Fruit fly (Drosophila melanogaster) whole organism, embryonic: ENCODE results near the gene sa.
A peak's percentile ranks its signal among the peaks of the same experiment; 100 is the strongest.

ENCODE experiments used
- BEAF-32 ChIP-seq: fragments of 200-800 bp; sonication (Bioruptor generic); optimal IDR thresholded peaks from 3 replicates; lab custom pipeline; 2017; ENCODE audit warnings: missing biosample characterization, missing genetic modification characterization, mild to moderate bottlenecking, moderate library complexity, missing genetic modification reagents
- CG1024 ChIP-seq: fragments of 200-800 bp; sonication (Bioruptor generic); IDR thresholded peaks from 2 replicates; pipeline ENCODE4 v1.3.6; 2022; ENCODE audit warnings: missing biosample characterization, missing genetic modification characterization
- CG10431 ChIP-seq: fragments of 200-800 bp; sonication (Bioruptor generic); optimal IDR thresholded peaks from 3 replicates; lab custom pipeline; 2018; ENCODE audit warnings: missing biosample characterization, mild to moderate bottlenecking, missing genetic modification characterization
- CG11085 ChIP-seq: fragments of 200-800 bp; sonication (Bioruptor generic); IDR thresholded peaks from 2 replicates; pipeline ENCODE4 v1.3.6; 2022; ENCODE audit warnings: missing biosample characterization, missing genetic modification characterization
- CG14710 ChIP-seq: fragments of 200-800 bp; sonication (Bioruptor generic); optimal IDR thresholded peaks from 3 replicates; lab custom pipeline; 2019; ENCODE audit warnings: missing biosample characterization, mild to moderate bottlenecking, missing genetic modification characterization, moderate library complexity
- CG15514 ChIP-seq: fragments of 200-800 bp; sonication (Bioruptor generic); optimal IDR thresholded peaks from 3 replicates; lab custom pipeline; 2017; ENCODE audit warnings: missing biosample characterization, missing genetic modification characterization, mild to moderate bottlenecking, moderate library complexity, missing genetic modification reagents
- CG15696 ChIP-seq: fragments of 200-800 bp; sonication (Bioruptor generic); optimal IDR thresholded peaks from 2 replicates; lab custom pipeline; 2019; ENCODE audit warnings: missing biosample characterization, mild to moderate bottlenecking, missing genetic modification characterization, moderate library complexity
- CG1603 ChIP-seq: fragments of 200-800 bp; sonication (Bioruptor generic); optimal IDR thresholded peaks from 2 replicates; lab custom pipeline; 2019; ENCODE audit warnings: missing biosample characterization, mild to moderate bottlenecking, missing genetic modification characterization, moderate library complexity
- CG17186 ChIP-seq: fragments of 200-800 bp; sonication (Bioruptor generic); optimal IDR thresholded peaks from 3 replicates; lab custom pipeline; 2017; ENCODE audit warnings: missing biosample characterization, missing genetic modification reagents, missing genetic modification characterization
- CG17385 ChIP-seq: fragments of 200-800 bp; sonication (Bioruptor generic); optimal IDR thresholded peaks from 3 replicates; lab custom pipeline; 2018; ENCODE audit warnings: missing biosample characterization, mild to moderate bottlenecking, missing genetic modification characterization
- CG17612 ChIP-seq: fragments of 200-800 bp; sonication (Bioruptor generic); IDR thresholded peaks from 2 replicates; pipeline ENCODE4 v1.3.6; 2022; ENCODE audit warnings: missing biosample characterization, missing genetic modification characterization
- CG17912 ChIP-seq: fragments of 200-800 bp; sonication (Bioruptor generic); optimal IDR thresholded peaks from 2 replicates; lab custom pipeline; 2018; ENCODE audit warnings: missing biosample characterization, mild to moderate bottlenecking, missing genetic modification characterization
- CG2129 ChIP-seq: fragments of 200-800 bp; sonication (Bioruptor generic); IDR thresholded peaks from 2 replicates; pipeline ENCODE4 v1.3.6; 2022; ENCODE audit warnings: missing biosample characterization, missing genetic modification characterization; ENCODE audit not compliant: partially characterized antibody
- CG31365 ChIP-seq: fragments of 200-800 bp; sonication (Bioruptor generic); optimal IDR thresholded peaks from 2 replicates; lab custom pipeline; 2018; ENCODE audit warnings: missing biosample characterization, mild to moderate bottlenecking, missing genetic modification characterization
- CG32767 ChIP-seq: fragments of 200-800 bp; sonication (Bioruptor generic); IDR thresholded peaks from 2 replicates; pipeline ENCODE4 v1.3.6; 2022; ENCODE audit warnings: missing biosample characterization, missing genetic modification characterization
- CG33213 ChIP-seq: fragments of 200-800 bp; sonication (Bioruptor generic); optimal IDR thresholded peaks from 3 replicates; lab custom pipeline; 2016; ENCODE audit warnings: missing biosample characterization, missing genetic modification characterization
- CG34376 ChIP-seq: fragments of 200-800 bp; sonication (Bioruptor generic); optimal IDR thresholded peaks from 2 replicates; lab custom pipeline; 2018; ENCODE audit warnings: missing biosample characterization, mild to moderate bottlenecking, missing genetic modification characterization
- CG4617 ChIP-seq: fragments of 200-800 bp; sonication (Bioruptor generic); optimal IDR thresholded peaks from 3 replicates; lab custom pipeline; 2016; ENCODE audit warnings: missing biosample characterization, missing genetic modification characterization, borderline replicate concordance
- CG4707 ChIP-seq: fragments of 200-800 bp; sonication (Bioruptor generic); optimal IDR thresholded peaks from 2 replicates; lab custom pipeline; 2018; ENCODE audit warnings: missing biosample characterization, mild to moderate bottlenecking, missing genetic modification characterization, moderate library complexity
- CG5245 ChIP-seq: fragments of 200-800 bp; sonication (Bioruptor generic); optimal IDR thresholded peaks from 3 replicates; lab custom pipeline; 2016; ENCODE audit warnings: missing biosample characterization, missing genetic modification characterization
- CG6791 ChIP-seq: fragments of 200-800 bp; sonication (Bioruptor generic); IDR thresholded peaks from 3 replicates; pipeline ENCODE4 v1.3.6; 2022; ENCODE audit warnings: missing biosample characterization, missing genetic modification characterization; ENCODE audit not compliant: partially characterized antibody
- CG7745 ChIP-seq: fragments of 200-800 bp; sonication (Bioruptor generic); optimal IDR thresholded peaks from 2 replicates; lab custom pipeline; 2018; ENCODE audit warnings: missing biosample characterization, mild to moderate bottlenecking, missing genetic modification characterization, moderate library complexity
- Doc3 ChIP-seq: fragments of 200-800 bp; sonication (Bioruptor generic); IDR thresholded peaks from 3 replicates; pipeline ENCODE4 v1.3.6; 2022; ENCODE audit warnings: missing biosample characterization, missing genetic modification characterization; ENCODE audit not compliant: partially characterized antibody
- Drgx ChIP-seq: fragments of 200-800 bp; sonication (Bioruptor generic); IDR thresholded peaks from 2 replicates; pipeline ENCODE4 v1.3.6; 2022; ENCODE audit warnings: missing biosample characterization, missing genetic modification characterization
- Elba2 ChIP-seq: fragments of 200-800 bp; sonication (Bioruptor generic); optimal IDR thresholded peaks from 3 replicates; lab custom pipeline; 2016; ENCODE audit warnings: missing biosample characterization, missing genetic modification characterization
- Max ChIP-seq: fragments of 200-800 bp; sonication (Bioruptor generic); optimal IDR thresholded peaks from 2 replicates; lab custom pipeline; 2016; ENCODE audit warnings: missing biosample characterization, mild to moderate bottlenecking, missing genetic modification characterization
- Med ChIP-seq: fragments of 200-800 bp; sonication (Bioruptor generic); peaks from one replicate; lab custom pipeline; 2016; ENCODE audit warnings: missing biosample characterization, missing genetic modification characterization, mild to moderate bottlenecking, inconsistent platforms, moderate library complexity
- Scr ChIP-seq: fragments of 200-800 bp; sonication (Bioruptor generic); IDR thresholded peaks from 2 replicates; pipeline ENCODE4 v1.3.6; 2022; ENCODE audit warnings: missing biosample characterization, missing genetic modification characterization; ENCODE audit not compliant: partially characterized antibody
- YL-1 ChIP-seq: fragments of 200-800 bp; sonication (Bioruptor generic); optimal IDR thresholded peaks from 3 replicates; lab custom pipeline; 2017; ENCODE audit warnings: missing biosample characterization, mild to moderate bottlenecking, missing genetic modification characterization
- ac ChIP-seq: fragments of 200-800 bp; sonication (Bioruptor generic); optimal IDR thresholded peaks from 3 replicates; lab custom pipeline; 2017; ENCODE audit warnings: missing biosample characterization, mild to moderate bottlenecking, missing genetic modification characterization
- ap ChIP-seq: fragments of 200-800 bp; sonication (Bioruptor generic); IDR thresholded peaks from 2 replicates; pipeline ENCODE4 v1.3.6; 2022; ENCODE audit warnings: missing biosample characterization, missing genetic modification characterization
- caup ChIP-seq: fragments of 200-800 bp; sonication (Bioruptor generic); optimal IDR thresholded peaks from 3 replicates; lab custom pipeline; 2017; ENCODE audit warnings: missing biosample characterization, mild to moderate bottlenecking, missing genetic modification characterization, moderate library complexity; ENCODE audit not compliant: severe bottlenecking
- chif ChIP-seq, 2 experiments: fragments of 200-800 bp; sonication (Bioruptor generic); optimal IDR thresholded peaks; 3 replicates each; lab custom pipeline; 2016; ENCODE audit warnings: missing biosample characterization in 2 of 2, missing genetic modification characterization in 2 of 2
- crc ChIP-seq: fragments of 200-800 bp; sonication (Bioruptor generic); optimal IDR thresholded peaks from 2 replicates; lab custom pipeline; 2016; ENCODE audit warnings: missing biosample characterization, missing genetic modification characterization
- dimm ChIP-seq: fragments of 200-800 bp; sonication (Bioruptor generic); IDR thresholded peaks from 2 replicates; pipeline ENCODE4 v1.3.6; 2022; ENCODE audit warnings: missing biosample characterization, missing genetic modification characterization
- dm ChIP-seq: fragments of 200-800 bp; sonication (Bioruptor generic); optimal IDR thresholded peaks from 3 replicates; lab custom pipeline; 2016; ENCODE audit warnings: missing biosample characterization, missing genetic modification characterization
- esg ChIP-seq: fragments of 200-800 bp; sonication (Bioruptor generic); conservative IDR thresholded peaks from 2 replicates; pipeline ENCODE4 v1.3.6; 2022; ENCODE audit warnings: missing biosample characterization, missing genetic modification characterization
- fu2 ChIP-seq: fragments of 200-800 bp; sonication (Bioruptor generic); optimal IDR thresholded peaks from 2 replicates; lab custom pipeline; 2016; ENCODE audit warnings: missing biosample characterization, missing genetic modification characterization
- gsb-n ChIP-seq: fragments of 200-800 bp; sonication (Bioruptor generic); optimal IDR thresholded peaks from 3 replicates; lab custom pipeline; 2018; ENCODE audit warnings: missing biosample characterization, mild to moderate bottlenecking, missing genetic modification characterization
- hth ChIP-seq: fragments of >200 bp; optimal IDR thresholded peaks from 2 replicates; lab custom pipeline; 2017; ENCODE audit warnings: inconsistent platforms
- ind ChIP-seq: fragments of 200-800 bp; sonication (Bioruptor generic); optimal IDR thresholded peaks from 3 replicates; lab custom pipeline; 2016; ENCODE audit warnings: missing biosample characterization, missing genetic modification characterization
- knrl ChIP-seq: fragments of 200-800 bp; sonication (Bioruptor generic); IDR thresholded peaks from 3 replicates; pipeline ENCODE4 v1.3.6; 2022; ENCODE audit warnings: missing biosample characterization, missing genetic modification characterization; ENCODE audit not compliant: partially characterized antibody
- lola ChIP-seq, 3 experiments: fragments of >200 bp in 2 of 3; fragments of 200-800 bp in 1 of 3; sonication (Bioruptor generic) in 1 of 3; optimal IDR thresholded peaks; 2 replicates each; lab custom pipeline; 2017 to 2019; ENCODE audit warnings: missing biosample characterization in 3 of 3, missing genetic modification characterization in 3 of 3, mild to moderate bottlenecking in 1 of 3, moderate library complexity in 1 of 3
- nerfin-2 ChIP-seq: fragments of 200-800 bp; sonication (Bioruptor generic); IDR thresholded peaks from 2 replicates; pipeline ENCODE4 v1.3.6; 2022; ENCODE audit warnings: missing biosample characterization, missing genetic modification characterization; ENCODE audit not compliant: partially characterized antibody
- odd ChIP-seq: fragments of 200-800 bp; sonication (Bioruptor generic); optimal IDR thresholded peaks from 2 replicates; lab custom pipeline; 2017; ENCODE audit warnings: missing biosample characterization, mild to moderate bottlenecking, missing genetic modification characterization
- ro ChIP-seq: fragments of 200-800 bp; sonication (Bioruptor generic); IDR thresholded peaks from 2 replicates; pipeline ENCODE4 v1.3.6; 2022; ENCODE audit warnings: missing biosample characterization, missing genetic modification characterization
- row ChIP-seq: fragments of 200-800 bp; sonication (Bioruptor generic); IDR thresholded peaks from 3 replicates; pipeline ENCODE4 v1.3.6; 2022; ENCODE audit warnings: missing biosample characterization, missing genetic modification characterization
- sim ChIP-seq: fragments of 200-800 bp; sonication (Bioruptor generic); IDR thresholded peaks from 2 replicates; pipeline ENCODE4 v1.3.6; 2022; ENCODE audit warnings: missing biosample characterization, missing genetic modification characterization
- vvl ChIP-seq: fragments of 200-800 bp; sonication (Bioruptor generic); IDR thresholded peaks from 2 replicates; pipeline ENCODE4 v1.3.6; 2022; ENCODE audit warnings: missing biosample characterization, missing genetic modification characterization
- wdn ChIP-seq: fragments of 200-800 bp; sonication (Bioruptor generic); IDR thresholded peaks from 2 replicates; pipeline ENCODE4 v1.3.6; 2022; ENCODE audit warnings: missing biosample characterization, missing genetic modification characterization

sa gene

dm6 chr3L:21441216-21441813, 34.8 kb upstream of the sa start, which contains the start of gene CG5664 (continued):
- peak; percentile 61 for TF ChIP-seq CG15514
- TF ChIP-seq wdn (GFP tag; lab: Robert Waterston, UW) = no peak
- no peak for TF ChIP-seq Elba2 (GFP tag; lab: Kevin White, UChicago)
- TF ChIP-seq caup (GFP tag; lab: Kevin White, UChicago) = no peak
- TF ChIP-seq nerfin-2 = peak; percentile 35; the same call in 1 of the 2 replicates
- no peak for TF ChIP-seq dimm (GFP tag; lab: Robert Waterston, UW)
- TF ChIP-seq Doc3 (GFP tag; lab: Robert Waterston, UW) = peak; percentile 71; the same call in 2 of the 3 replicates
- no peak for TF ChIP-seq CG15696 (tag; lab: Kevin White, UChicago)
- TF ChIP-seq sim (GFP tag; lab: Robert Waterston, UW) = no peak
- TF ChIP-seq CG34376 (GFP tag; lab: Kevin White, UChicago) = no peak
- TF ChIP-seq esg (GFP tag; lab: Robert Waterston, UW) = no peak
- TF ChIP-seq BEAF-32 (GFP tag; lab: Kevin White, UChicago) = peak; percentile 83
- TF ChIP-seq CG5245 (GFP tag; lab: Kevin White, UChicago) = no peak
- TF ChIP-seq odd (GFP tag; lab: Kevin White, UChicago) = no peak
- TF ChIP-seq dm = no peak
- no peak for TF ChIP-seq crc
- TF ChIP-seq CG31365 = no peak
- TF ChIP-seq Med = peak; percentile 48
- no peak for TF ChIP-seq CG11085
- no peak for TF ChIP-seq CG10431
- TF ChIP-seq CG17612 (GFP tag; lab: Robert Waterston, UW) = no peak
- TF ChIP-seq fu2 (GFP tag; lab: Kevin White, UChicago) = no peak
- peak; percentile 67 for TF ChIP-seq CG2129 (GFP tag; lab: Robert Waterston, UW)
- no peak for TF ChIP-seq ro
- no peak for TF ChIP-seq CG1024 (GFP tag; lab: Robert Waterston, UW)
- TF ChIP-seq knrl (GFP tag; lab: Robert Waterston, UW) = peak; percentile 88
- no peak for TF ChIP-seq CG17912
- no peak for TF ChIP-seq Max (GFP tag; lab: Kevin White, UChicago)
- TF ChIP-seq YL-1 = peak; percentile 5
- no peak for TF ChIP-seq ap (GFP tag; lab: Robert Waterston, UW)
- TF ChIP-seq CG1603 (tag; lab: Kevin White, UChicago) = no peak
- no peak for TF ChIP-seq CG4707
- TF ChIP-seq lola (GFP tag; optimal IDR thresholded peaks at IDR 0.05; lab: Kevin White, UChicago) = no peak
- no peak for TF ChIP-seq CG17186
- TF ChIP-seq CG7745 (tag; lab: Kevin White, UChicago) = no peak
- peak; percentile 27 for TF ChIP-seq CG4617 (GFP tag; lab: Kevin White, UChicago)
- TF ChIP-seq ac (GFP tag; lab: Kevin White, UChicago) = no peak
- peak; percentile 34 for TF ChIP-seq CG14710 (tag; lab: Kevin White, UChicago)
- no peak for TF ChIP-seq gsb-n (tag; lab: Kevin White, UChicago)
- peak; percentile 86 for TF ChIP-seq Scr (GFP tag; lab: Robert Waterston, UW)
- TF ChIP-seq chif (GFP tag; optimal IDR thresholded peaks at IDR 0.05; lab: Kevin White, UChicago) = no peak
- no peak for TF ChIP-seq ind
- no peak for TF ChIP-seq hth
- peak; percentile 80 for TF ChIP-seq CG6791
- TF ChIP-seq row (GFP tag; lab: Robert Waterston, UW) = peak; percentile 29; the same call in 1 of the 3 replicates
- no peak for TF ChIP-seq CG17385
- no peak for TF ChIP-seq Drgx (GFP tag; lab: Robert Waterston, UW)
- peak; percentile 63 for TF ChIP-seq vvl
- TF ChIP-seq CG33213 (GFP tag; lab: Kevin White, UChicago) = peak; percentile 7
- no peak for TF ChIP-seq CG32767 (GFP tag; lab: Robert Waterston, UW)
